Fruit fly (Drosophila melanogaster) whole organism, embryonic: ENCODE results near the gene Rab5.

Experiments used
- CG11247 ChIP-seq: fragments of 200-800 bp; sonication (Bioruptor generic); IDR thresholded peaks from 2 replicates; pipeline ENCODE4 v1.3.6; 2022; ENCODE audit warnings: missing biosample characterization, missing genetic modification characterization
- CG11695 ChIP-seq: fragments of 200-800 bp; sonication (Bioruptor generic); IDR thresholded peaks from 3 replicates; pipeline ENCODE4 v1.3.6; 2022; ENCODE audit warnings: missing biosample characterization, missing genetic modification characterization
- CG13624 ChIP-seq: fragments of 200-800 bp; sonication (Bioruptor generic); optimal IDR thresholded peaks from 2 replicates; lab custom pipeline; 2016; ENCODE audit warnings: missing biosample characterization, missing genetic modification characterization
- CG14710 ChIP-seq: fragments of 200-800 bp; sonication (Bioruptor generic); optimal IDR thresholded peaks from 3 replicates; lab custom pipeline; 2019; ENCODE audit warnings: missing biosample characterization, mild to moderate bottlenecking, missing genetic modification characterization, moderate library complexity
- CG1647 ChIP-seq: fragments of 200-800 bp; sonication (Bioruptor generic); optimal IDR thresholded peaks from 3 replicates; lab custom pipeline; 2016; ENCODE audit warnings: missing biosample characterization, missing genetic modification characterization
- CG16815 ChIP-seq: fragments of 200-800 bp; sonication (Bioruptor generic); optimal IDR thresholded peaks from 3 replicates; lab custom pipeline; 2017; ENCODE audit warnings: missing biosample characterization, mild to moderate bottlenecking, missing genetic modification characterization
- CG17359 ChIP-seq: fragments of 200-800 bp; sonication (Bioruptor generic); optimal IDR thresholded peaks from 3 replicates; lab custom pipeline; 2018; ENCODE audit warnings: missing biosample characterization, mild to moderate bottlenecking, missing genetic modification characterization, moderate library complexity
- CG31441 ChIP-seq: fragments of 200-800 bp; sonication (Bioruptor generic); IDR thresholded peaks from 2 replicates; pipeline ENCODE4 v1.3.6; 2022; ENCODE audit warnings: missing biosample characterization, missing genetic modification characterization
- CG3995 ChIP-seq: fragments of 200-800 bp; sonication (Bioruptor generic); optimal IDR thresholded peaks from 3 replicates; lab custom pipeline; 2016; ENCODE audit warnings: missing biosample characterization, missing genetic modification characterization
- CG4404 ChIP-seq: fragments of 200-800 bp; sonication (Bioruptor generic); IDR thresholded peaks from 2 replicates; pipeline ENCODE4 v1.3.6; 2022; ENCODE audit warnings: missing biosample characterization, missing genetic modification characterization
- CG4820 ChIP-seq: fragments of 200-800 bp; sonication (Bioruptor generic); optimal IDR thresholded peaks from 3 replicates; lab custom pipeline; 2016; ENCODE audit warnings: missing biosample characterization, missing genetic modification characterization
- CG7928 ChIP-seq: fragments of 200-800 bp; sonication (Bioruptor generic); optimal IDR thresholded peaks from 2 replicates; lab custom pipeline; 2017; ENCODE audit warnings: missing biosample characterization, mild to moderate bottlenecking, missing genetic modification characterization
- CG7963 ChIP-seq: fragments of 200-800 bp; sonication (Bioruptor generic); IDR thresholded peaks from 3 replicates; pipeline ENCODE4 v1.3.6; 2022; ENCODE audit warnings: missing biosample characterization, missing genetic modification characterization; ENCODE audit not compliant: partially characterized antibody
- CG8290 ChIP-seq, 3 experiments: fragments of 200-800 bp; sonication (Bioruptor generic); optimal IDR thresholded peaks; 2 replicates each; lab custom pipeline; 2016 to 2019; ENCODE audit warnings: missing biosample characterization in 3 of 3, missing genetic modification characterization in 3 of 3, mild to moderate bottlenecking in 2 of 3, moderate library complexity in 1 of 3
- CG8765 ChIP-seq: fragments of 200-800 bp; sonication (Bioruptor generic); IDR thresholded peaks from 2 replicates; pipeline ENCODE4 v1.3.6; 2022; ENCODE audit warnings: missing biosample characterization, missing genetic modification characterization
- CG9609 ChIP-seq: fragments of 200-800 bp; sonication (Bioruptor generic); optimal IDR thresholded peaks from 3 replicates; lab custom pipeline; 2016; ENCODE audit warnings: missing biosample characterization, missing genetic modification characterization
- CG9817 ChIP-seq: fragments of 200-800 bp; sonication (Bioruptor generic); optimal IDR thresholded peaks from 2 replicates; lab custom pipeline; 2018; ENCODE audit warnings: missing biosample characterization, mild to moderate bottlenecking, missing genetic modification characterization, moderate library complexity
- Dek ChIP-seq: fragments of 200-800 bp; sonication (Bioruptor generic); optimal IDR thresholded peaks from 3 replicates; lab custom pipeline; 2019; ENCODE audit warnings: missing biosample characterization, mild to moderate bottlenecking, missing genetic modification characterization, moderate library complexity
- Dfd ChIP-seq, 2 experiments: fragments of >200 bp; optimal IDR thresholded peaks; 2 replicates each; lab custom pipeline; 2017; ENCODE audit warnings: missing biosample characterization in 2 of 2, missing genetic modification characterization in 2 of 2
- Drgx ChIP-seq: fragments of 200-800 bp; sonication (Bioruptor generic); IDR thresholded peaks from 2 replicates; pipeline ENCODE4 v1.3.6; 2022; ENCODE audit warnings: missing biosample characterization, missing genetic modification characterization
- E2f1 ChIP-seq: fragments of 200-800 bp; sonication (Bioruptor generic); IDR thresholded peaks from 2 replicates; pipeline ENCODE4 v1.3.6; 2022; ENCODE audit warnings: missing biosample characterization, missing genetic modification characterization
- Eip74EF ChIP-seq, 2 experiments: fragments of 200-800 bp in 1 of 2; fragments of >200 bp in 1 of 2; sonication (Bioruptor generic) in 1 of 2; optimal IDR thresholded peaks; 2 replicates each; lab custom pipeline; 2017 to 2019; ENCODE audit warnings: missing biosample characterization in 2 of 2, missing genetic modification characterization in 2 of 2, mild to moderate bottlenecking in 1 of 2, moderate library complexity in 1 of 2
- HLH4C ChIP-seq: fragments of 200-800 bp; sonication (Bioruptor generic); IDR thresholded peaks from 3 replicates; pipeline ENCODE4 v1.3.6; 2022; ENCODE audit warnings: missing biosample characterization, missing genetic modification characterization; ENCODE audit not compliant: partially characterized antibody
- Hr78 ChIP-seq, 2 experiments: fragments of 200-800 bp in 1 of 2; fragments of >200 bp in 1 of 2; sonication (Bioruptor generic) in 1 of 2; optimal IDR thresholded peaks; 2 replicates each; lab custom pipeline; 2017 to 2019; ENCODE audit warnings: missing biosample characterization in 2 of 2, missing genetic modification characterization in 2 of 2, mild to moderate bottlenecking in 1 of 2, moderate library complexity in 1 of 2
- Lhr ChIP-seq: fragments of 200-800 bp; sonication (Bioruptor generic); optimal IDR thresholded peaks from 3 replicates; lab custom pipeline; 2017; ENCODE audit warnings: mild to moderate bottlenecking, missing biosample characterization, missing genetic modification reagents, missing genetic modification characterization
- MBD-R2 ChIP-seq: fragments of 200-800 bp; sonication (Bioruptor generic); IDR thresholded peaks from 2 replicates; pipeline ENCODE4 v1.3.6; 2022; ENCODE audit warnings: missing biosample characterization, missing genetic modification characterization
- Sin3A ChIP-seq: fragments of >200 bp; optimal IDR thresholded peaks from 2 replicates; lab custom pipeline; 2018
- al ChIP-seq: fragments of 200-800 bp; sonication (Bioruptor generic); IDR thresholded peaks from 2 replicates; pipeline ENCODE4 v1.3.6; 2022; ENCODE audit warnings: missing biosample characterization, missing genetic modification characterization
- da ChIP-seq: fragments of 200-800 bp; sonication (Bioruptor generic); optimal IDR thresholded peaks from 2 replicates; lab custom pipeline; 2016; ENCODE audit warnings: missing biosample characterization, missing genetic modification characterization
- danr ChIP-seq: fragments of 200-800 bp; sonication (Bioruptor generic); IDR thresholded peaks from 2 replicates; pipeline ENCODE4 v1.3.6; 2022; ENCODE audit warnings: missing biosample characterization, missing genetic modification characterization
- dati ChIP-seq: fragments of 200-800 bp; sonication (Bioruptor generic); IDR thresholded peaks from 2 replicates; pipeline ENCODE4 v1.3.6; 2022; ENCODE audit warnings: missing biosample characterization, missing genetic modification characterization
- dmrt11E ChIP-seq: fragments of 200-800 bp; sonication (Bioruptor generic); optimal IDR thresholded peaks from 3 replicates; lab custom pipeline; 2018; ENCODE audit warnings: missing biosample characterization, mild to moderate bottlenecking, missing genetic modification characterization, moderate library complexity
- fd102C ChIP-seq: fragments of 200-800 bp; sonication (Bioruptor generic); optimal IDR thresholded peaks from 2 replicates; lab custom pipeline; 2018; ENCODE audit warnings: missing biosample characterization, mild to moderate bottlenecking, missing genetic modification characterization, moderate library complexity
- fru ChIP-seq: fragments of >200 bp; optimal IDR thresholded peaks from 2 replicates; lab custom pipeline; 2017
- gem ChIP-seq: fragments of 200-800 bp; sonication (Bioruptor generic); optimal IDR thresholded peaks from 2 replicates; lab custom pipeline; 2019; ENCODE audit warnings: missing biosample characterization, mild to moderate bottlenecking, missing genetic modification characterization, moderate library complexity
- gsb ChIP-seq: fragments of 200-800 bp; sonication (Bioruptor generic); IDR thresholded peaks from 2 replicates; pipeline ENCODE4 v1.3.6; 2022; ENCODE audit warnings: missing biosample characterization, missing genetic modification characterization
- ham ChIP-seq: fragments of 200-800 bp; sonication (Bioruptor generic); IDR thresholded peaks from 2 replicates; pipeline ENCODE4 v1.3.6; 2022; ENCODE audit warnings: missing biosample characterization, missing genetic modification characterization
- jing ChIP-seq: fragments of 200-800 bp; sonication (Bioruptor generic); optimal IDR thresholded peaks from 2 replicates; lab custom pipeline; 2018; ENCODE audit warnings: missing biosample characterization, mild to moderate bottlenecking, missing genetic modification characterization
- nau ChIP-seq: fragments of 200-800 bp; sonication (Bioruptor generic); optimal IDR thresholded peaks from 3 replicates; lab custom pipeline; 2017; ENCODE audit warnings: missing biosample characterization, mild to moderate bottlenecking, missing genetic modification characterization, missing genetic modification reagents
- nom ChIP-seq: fragments of 200-800 bp; sonication (Bioruptor generic); optimal IDR thresholded peaks from 2 replicates; lab custom pipeline; 2017; ENCODE audit warnings: missing biosample characterization, missing genetic modification characterization, mild to moderate bottlenecking, moderate library complexity, missing genetic modification reagents
- org-1 ChIP-seq: fragments of 200-800 bp; sonication (Bioruptor generic); optimal IDR thresholded peaks from 2 replicates; lab custom pipeline; 2017; ENCODE audit warnings: missing biosample characterization, missing genetic modification characterization
- phol ChIP-seq: fragments of 200-800 bp; sonication (Bioruptor generic); optimal IDR thresholded peaks from 3 replicates; lab custom pipeline; 2018; ENCODE audit warnings: missing biosample characterization, mild to moderate bottlenecking, missing genetic modification characterization, moderate library complexity
- prd ChIP-seq, 3 experiments: fragments of >200 bp in 2 of 3; fragments of 200-800 bp in 1 of 3; sonication (Bioruptor generic) in 1 of 3; optimal IDR thresholded peaks in 2 of 3; IDR thresholded peaks in 1 of 3; 2 replicates in 2 of 3; 3 replicates in 1 of 3; pipeline versions ENCODE4 v1.3.6 to Lab custom; 2017 to 2022; ENCODE audit warnings: missing biosample characterization in 1 of 3, missing genetic modification characterization in 1 of 3
- psq ChIP-seq: fragments of 200-800 bp; sonication (Bioruptor generic); optimal IDR thresholded peaks from 2 replicates; lab custom pipeline; 2017; ENCODE audit warnings: missing biosample characterization, missing genetic modification characterization
- pzg ChIP-seq: fragments of 200-800 bp; sonication (Bioruptor generic); optimal IDR thresholded peaks from 3 replicates; lab custom pipeline; 2018; ENCODE audit warnings: missing biosample characterization, mild to moderate bottlenecking, missing genetic modification characterization, moderate library complexity
- so ChIP-seq: fragments of 200-800 bp; sonication (Bioruptor generic); IDR thresholded peaks from 3 replicates; pipeline ENCODE4 v1.3.6; 2022; ENCODE audit warnings: missing biosample characterization, missing genetic modification characterization
- sqz ChIP-seq: fragments of 200-800 bp; sonication (Bioruptor generic); optimal IDR thresholded peaks from 3 replicates; lab custom pipeline; 2018; ENCODE audit warnings: missing biosample characterization, mild to moderate bottlenecking, missing genetic modification characterization
- wdn ChIP-seq: fragments of 200-800 bp; sonication (Bioruptor generic); IDR thresholded peaks from 2 replicates; pipeline ENCODE4 v1.3.6; 2022; ENCODE audit warnings: missing biosample characterization, missing genetic modification characterization
- yki ChIP-seq: fragments of >200 bp; optimal IDR thresholded peaks from 3 replicates; lab custom pipeline; 2018
- z ChIP-seq: fragments of 200-800 bp; sonication (Bioruptor generic); IDR thresholded peaks from 3 replicates; pipeline ENCODE4 v1.3.6; 2022; ENCODE audit warnings: missing biosample characterization, missing genetic modification characterization

The Rab5 gene

DNA sequence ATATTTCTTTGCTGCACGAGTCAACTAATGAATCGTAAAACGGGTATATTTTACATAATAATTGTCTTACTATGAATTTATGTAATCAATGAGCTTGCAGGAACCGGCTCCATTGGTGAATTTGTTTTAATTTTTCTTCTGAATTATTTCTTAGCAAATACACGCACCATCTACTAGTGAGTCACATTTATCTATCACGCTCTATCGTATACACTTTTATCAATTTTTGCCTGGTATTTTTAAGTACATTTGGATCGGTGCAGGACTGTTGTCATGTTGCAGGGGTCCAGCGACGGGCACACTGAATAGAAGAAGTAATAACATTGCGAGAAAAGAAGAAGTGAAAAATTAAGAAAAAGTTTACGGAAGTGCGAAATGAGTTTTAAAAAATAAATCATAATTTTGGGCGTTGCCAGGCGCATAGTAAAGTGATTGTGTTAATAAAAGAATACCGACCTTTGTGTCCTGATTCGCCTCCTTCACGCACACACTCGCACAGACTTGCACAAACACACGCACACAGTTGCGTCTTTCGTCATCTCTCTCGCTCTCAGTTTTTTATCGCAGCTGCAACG is at the start of gene Rab5, which contains the start of gene Axud1 (continued):
- TF ChIP-seq dati (GFP tag; lab: Robert Waterston, UW) (no peak), CG31441 (GFP tag; lab: Robert Waterston, UW) (peak; percentile 10; the same call in 1 of the 2 replicates), yki (lab: Kevin White, UChicago) (no peak), al (GFP tag; lab: Robert Waterston, UW) (no peak), gsb (no peak), CG14710 (tag; lab: Kevin White, UChicago) (peak; percentile 88), so (GFP tag; lab: Robert Waterston, UW) (no peak; the same call in 2 of the 3 replicates), org-1 (no peak), fru (lab: Kevin White, UChicago) (no peak), CG1647 (GFP tag; lab: Kevin White, UChicago) (no peak), MBD-R2 (peak; percentile 54; the same call in 1 of the 2 replicates), fd102C (no peak), z (GFP tag; lab: Robert Waterston, UW) (no peak), CG3995 (GFP tag; lab: Kevin White, UChicago) (peak; percentile 88), E2f1 (peak; percentile 21; the same call in 1 of the 2 replicates), CG16815 (GFP tag; lab: Kevin White, UChicago) (no peak), CG13624 (GFP tag; lab: Kevin White, UChicago) (no peak), danr (GFP tag; lab: Robert Waterston, UW) (no peak), sqz (GFP tag; lab: Kevin White, UChicago) (peak; percentile 4), Lhr (peak; percentile 75), jing (GFP tag; lab: Kevin White, UChicago) (no peak), Eip74EF (GFP tag; optimal IDR thresholded peaks at IDR 0.05; lab: Kevin White, UChicago) (peak in 1 of 2 experiments; percentile 12), CG4820 (GFP tag; lab: Kevin White, UChicago) (no peak), HLH4C (GFP tag; lab: Robert Waterston, UW) (0 out of 3 replicates have a peak, but pooled peaks have one; percentile 31), pzg (peak; percentile 82), CG7963 (GFP tag; lab: Robert Waterston, UW) (no peak), nau (GFP tag; lab: Kevin White, UChicago) (no peak), CG8290 (GFP tag; optimal IDR thresholded peaks at IDR 0.05; lab: Kevin White, UChicago) (no peak), CG8290 (tag; optimal IDR thresholded peaks at IDR 0.05; lab: Kevin White, UChicago) (peak in 1 of 2 experiments; percentile 17), CG7928 (no peak), CG9817 (no peak), Sin3A (lab: Kevin White, UChicago) (peak; percentile 89), Dek (peak; percentile 7), CG11247 (GFP tag; lab: Robert Waterston, UW) (no peak), ham (GFP tag; lab: Robert Waterston, UW) (no peak), dmrt11E (tag; lab: Kevin White, UChicago) (no peak), Drgx (GFP tag; lab: Robert Waterston, UW) (no peak), da (GFP tag; lab: Kevin White, UChicago) (no peak), Dfd (GFP tag; optimal IDR thresholded peaks at IDR 0.05; lab: Kevin White, UChicago) (no peak), prd (optimal IDR thresholded peaks at IDR 0.05; lab: Kevin White, UChicago) (no peak), prd (GFP tag; IDR thresholded peaks at IDR 0.05; lab: Robert Waterston, UW) (no peak), gem (peak; percentile 9), psq (GFP tag; lab: Kevin White, UChicago) (no peak), CG11695 (GFP tag; lab: Robert Waterston, UW) (peak; percentile 34; the same call in 1 of the 3 replicates), wdn (GFP tag; lab: Robert Waterston, UW) (no peak), CG4404 (GFP tag; lab: Robert Waterston, UW) (no peak), phol (tag; lab: Kevin White, UChicago) (peak; percentile 59), nom (GFP tag; lab: Kevin White, UChicago) (peak; percentile 32), CG9609 (no peak), CG17359 (tag; lab: Kevin White, UChicago) (no peak), CG8765 (GFP tag; lab: Robert Waterston, UW) (0 out of 2 replicates have a peak, but pooled peaks have one; percentile 13), Hr78 (GFP tag; optimal IDR thresholded peaks at IDR 0.05; lab: Kevin White, UChicago) (no peak)
